Fruit fly (Drosophila melanogaster): ENCODE results near the gene CG17186.
A peak's percentile ranks its signal among the peaks of the same experiment; 100 is the strongest.

The CG17186 gene

dm6 chr3R:19902328-19902727 lies 25.0 kb upstream of the CG17186 start (continued):
- TF ChIP-seq CG15073 (GFP tag; optimal IDR thresholded peaks at IDR 0.05) (no peak), Xrp1 (GFP tag; IDR thresholded peaks at IDR 0.05) (no peak), zen (tag; optimal IDR thresholded peaks at IDR 0.05) (no peak), Myb (GFP tag; optimal IDR thresholded peaks at IDR 0.05) (no peak), salm (tag; optimal IDR thresholded peaks at IDR 0.05) (no peak), CG3281 (GFP tag; optimal IDR thresholded peaks at IDR 0.05) (no peak), B-H2 (GFP tag; optimal IDR thresholded peaks at IDR 0.05) (no peak), twi (tag; optimal IDR thresholded peaks at IDR 0.05) (no peak), CG18764 (GFP tag; optimal IDR thresholded peaks at IDR 0.05) (no peak), row (GFP tag; IDR thresholded peaks at IDR 0.05) (peak; percentile 58; the same call in 2 of the 3 replicates), esg (GFP tag; conservative IDR thresholded peaks at IDR 0.05) (no peak), CG42726 (GFP tag; IDR thresholded peaks at IDR 0.05; ENCODE audit: partially characterized antibody) (no peak), en (GFP tag; optimal IDR thresholded peaks at IDR 0.05) (no peak), NK7.1 (GFP tag; optimal IDR thresholded peaks at IDR 0.05) (no peak), br (optimal IDR thresholded peaks at IDR 0.05) (no peak), sob (GFP tag; IDR thresholded peaks at IDR 0.05) (peak; percentile 49; the same call in 1 of the 2 replicates), CG11247 (GFP tag; IDR thresholded peaks at IDR 0.05) (peak; percentile 42; the same call in 1 of the 2 replicates), chinmo (GFP tag; IDR thresholded peaks at IDR 0.05; ENCODE audit: partially characterized antibody) (peak; percentile 83; the same call in 3 of the 4 replicates), CG10543 (GFP tag; optimal IDR thresholded peaks at IDR 0.05) (peak; percentile 13), Dbx (GFP tag; IDR thresholded peaks at IDR 0.05) (no peak), CG6175 (GFP tag; IDR thresholded peaks at IDR 0.05) (0 out of 3 replicates have a peak, but pooled peaks have one; percentile 24), lilli (GFP tag; optimal IDR thresholded peaks at IDR 0.05) (peak; percentile 7), pita (GFP tag; optimal IDR thresholded peaks at IDR 0.05) (no peak), CG2120 (GFP tag; optimal IDR thresholded peaks at IDR 0.05) (peak; percentile 31), insv (GFP tag; optimal IDR thresholded peaks at IDR 0.05) (peak; percentile 82 to 97), E2f1 (GFP tag; IDR thresholded peaks at IDR 0.05) (no peak), D19B (GFP tag; optimal IDR thresholded peaks at IDR 0.05) (no peak), Elba2 (GFP tag; optimal IDR thresholded peaks at IDR 0.05) (peak; percentile 28), Oaz (GFP tag; IDR thresholded peaks at IDR 0.05) (no peak), gt (GFP tag; IDR thresholded peaks at IDR 0.05) (no peak), Fer1 (GFP tag; optimal IDR thresholded peaks at IDR 0.05) (peak; percentile 43), aop (GFP tag; IDR thresholded peaks at IDR 0.05) (no peak), Taf1 (GFP tag; IDR thresholded peaks at IDR 0.05) (no peak), dan (GFP tag; IDR thresholded peaks at IDR 0.05) (no peak), Antp (GFP tag; optimal IDR thresholded peaks at IDR 0.05) (peak; percentile 11), CG12236 (GFP tag; optimal IDR thresholded peaks at IDR 0.05) (no peak), Mrtf (GFP tag; IDR thresholded peaks at IDR 0.05) (0 out of 3 replicates have a peak, but pooled peaks have one; percentile 40), CrebB (tag; optimal IDR thresholded peaks at IDR 0.05) (peak; percentile 18), Vsx1 (GFP tag; optimal IDR thresholded peaks at IDR 0.05) (no peak), CG8944 (GFP tag; optimal IDR thresholded peaks at IDR 0.05) (no peak), CG8924 (tag; optimal IDR thresholded peaks at IDR 0.05) (no peak), tgo (GFP tag; IDR thresholded peaks at IDR 0.05) (peak; percentile 19; the same call in 1 of the 3 replicates), CG33213 (GFP tag; optimal IDR thresholded peaks at IDR 0.05) (no peak), CG9932 (GFP tag; IDR thresholded peaks at IDR 0.05) (peak; percentile 35), CG10321 (GFP tag; IDR thresholded peaks at IDR 0.05) (no peak), CG13424 (tag; optimal IDR thresholded peaks at IDR 0.05) (peak; percentile 4), peb (GFP tag; IDR thresholded peaks at IDR 0.05) (no peak), CG6854 (GFP tag; optimal IDR thresholded peaks at IDR 0.05) (no peak), Sry-δ (GFP tag; optimal IDR thresholded peaks at IDR 0.05) (no peak), CG12104 (GFP tag; optimal IDR thresholded peaks at IDR 0.05) (no peak), fru (optimal IDR thresholded peaks at IDR 0.05) (no peak), ato (GFP tag; IDR thresholded peaks at IDR 0.05; ENCODE audit: partially characterized antibody) (no peak), sd (tag; optimal IDR thresholded peaks at IDR 0.05) (no peak)

Data from whole organism, embryonic.